Fruit fly (Drosophila melanogaster) whole organism, prepupa: ENCODE results near the gene Dci.

Source experiments
- Blimp-1 ChIP-seq: fragments of 200-800 bp; sonication (Bioruptor generic); optimal IDR thresholded peaks from 3 replicates; lab custom pipeline; 2017; ENCODE audit warnings: missing biosample characterization, missing genetic modification characterization, mild to moderate bottlenecking, moderate library complexity, missing genetic modification reagents
- CG10631 ChIP-seq: fragments of 200-800 bp; sonication (Bioruptor generic); optimal IDR thresholded peaks from 2 replicates; lab custom pipeline; 2016; ENCODE audit warnings: missing biosample characterization, missing genetic modification characterization
- CG10669 ChIP-seq: fragments of 200-800 bp; sonication (Bioruptor generic); optimal IDR thresholded peaks from 3 replicates; lab custom pipeline; 2018; ENCODE audit warnings: missing biosample characterization, mild to moderate bottlenecking, missing genetic modification characterization, moderate library complexity
- CG11294 ChIP-seq: fragments of 200-800 bp; sonication (Bioruptor generic); IDR thresholded peaks from 2 replicates; pipeline ENCODE4 v1.3.6; 2022; ENCODE audit warnings: missing biosample characterization, missing genetic modification characterization
- CG11762 ChIP-seq: fragments of 200-800 bp; sonication (Bioruptor generic); optimal IDR thresholded peaks from 3 replicates; lab custom pipeline; 2016; ENCODE audit warnings: missing biosample characterization, missing genetic modification characterization; ENCODE audit not compliant: insufficient read depth
- CG11902 ChIP-seq: fragments of 200-800 bp; sonication (Bioruptor generic); optimal IDR thresholded peaks from 3 replicates; lab custom pipeline; 2016; ENCODE audit warnings: missing biosample characterization, missing genetic modification characterization
- CG15336 ChIP-seq: fragments of 200-800 bp; sonication (Bioruptor generic); IDR thresholded peaks from 2 replicates; pipeline ENCODE4 v1.3.6; 2022; ENCODE audit warnings: missing biosample characterization, missing genetic modification characterization
- CG1621 ChIP-seq: fragments of 200-800 bp; sonication (Bioruptor generic); optimal IDR thresholded peaks from 3 replicates; lab custom pipeline; 2018; ENCODE audit warnings: missing biosample characterization, mild to moderate bottlenecking, missing genetic modification characterization
- CG16779 ChIP-seq: fragments of 200-800 bp; sonication (Bioruptor generic); optimal IDR thresholded peaks from 3 replicates; lab custom pipeline; 2017; ENCODE audit warnings: missing biosample characterization, mild to moderate bottlenecking, missing genetic modification characterization
- CG31627 ChIP-seq: fragments of 200-800 bp; sonication (Bioruptor generic); optimal IDR thresholded peaks from 3 replicates; lab custom pipeline; 2016; ENCODE audit warnings: missing biosample characterization, missing genetic modification characterization
- CG32006 ChIP-seq: fragments of 200-800 bp; sonication (Bioruptor generic); optimal IDR thresholded peaks from 3 replicates; lab custom pipeline; 2017; ENCODE audit warnings: missing biosample characterization, mild to moderate bottlenecking, missing genetic modification characterization
- CG34406 ChIP-seq: fragments of 200-800 bp; sonication (Bioruptor generic); optimal IDR thresholded peaks from 3 replicates; lab custom pipeline; 2016; ENCODE audit warnings: missing biosample characterization, missing genetic modification characterization
- CG4318 ChIP-seq: fragments of 200-800 bp; sonication (Bioruptor generic); optimal IDR thresholded peaks from 3 replicates; lab custom pipeline; 2017; ENCODE audit warnings: missing biosample characterization, mild to moderate bottlenecking, missing genetic modification characterization
- CG6276 ChIP-seq: fragments of 200-800 bp; sonication (Bioruptor generic); optimal IDR thresholded peaks from 2 replicates; lab custom pipeline; 2017; ENCODE audit warnings: missing biosample characterization, mild to moderate bottlenecking, missing genetic modification characterization
- CG6792 ChIP-seq: fragments of 200-800 bp; sonication (Bioruptor generic); optimal IDR thresholded peaks from 3 replicates; lab custom pipeline; 2016; ENCODE audit warnings: missing biosample characterization, missing genetic modification characterization
- CG6854 ChIP-seq: fragments of 200-800 bp; sonication (Bioruptor generic); optimal IDR thresholded peaks from 2 replicates; lab custom pipeline; 2017; ENCODE audit warnings: missing biosample characterization, mild to moderate bottlenecking, missing genetic modification characterization
- CG7368 ChIP-seq: fragments of 200-800 bp; sonication (Bioruptor generic); optimal IDR thresholded peaks from 3 replicates; lab custom pipeline; 2016; ENCODE audit warnings: missing biosample characterization, missing genetic modification characterization
- CG8119 ChIP-seq: fragments of 200-800 bp; sonication (Bioruptor generic); IDR thresholded peaks from 3 replicates; pipeline ENCODE4 v1.3.6; 2022; ENCODE audit warnings: missing biosample characterization, missing genetic modification characterization
- CG8319 ChIP-seq: fragments of 200-800 bp; sonication (Bioruptor generic); optimal IDR thresholded peaks from 3 replicates; lab custom pipeline; 2016; ENCODE audit warnings: missing biosample characterization, missing genetic modification characterization
- CG9139 ChIP-seq: fragments of 200-800 bp; sonication (Bioruptor generic); optimal IDR thresholded peaks from 3 replicates; lab custom pipeline; 2017; ENCODE audit warnings: missing biosample characterization, mild to moderate bottlenecking, missing genetic modification characterization
- Eip75B ChIP-seq: fragments of 200-800 bp; sonication (Bioruptor generic); optimal IDR thresholded peaks from 3 replicates; lab custom pipeline; 2016; ENCODE audit warnings: missing biosample characterization, missing genetic modification characterization
- Eip78C ChIP-seq: fragments of 200-800 bp; sonication (Bioruptor generic); peaks from one replicate; lab custom pipeline; 2016; ENCODE audit warnings: missing biosample characterization, missing genetic modification characterization
- Eip93F ChIP-seq: fragments of 200-800 bp; sonication (Bioruptor generic); optimal IDR thresholded peaks from 2 replicates; lab custom pipeline; 2016; ENCODE audit warnings: missing biosample characterization, mild to moderate bottlenecking, missing genetic modification characterization
- Ets21C ChIP-seq: fragments of 200-800 bp; sonication (Bioruptor generic); optimal IDR thresholded peaks from 3 replicates; lab custom pipeline; 2016; ENCODE audit warnings: missing biosample characterization, missing genetic modification characterization
- Gug ChIP-seq: fragments of 200-800 bp; sonication (Bioruptor generic); IDR thresholded peaks from 2 replicates; pipeline ENCODE4 v1.3.6; 2022; ENCODE audit warnings: missing biosample characterization, missing genetic modification characterization
- Hr39 ChIP-seq: fragments of 200-800 bp; sonication (Bioruptor generic); optimal IDR thresholded peaks from 2 replicates; lab custom pipeline; 2016; ENCODE audit warnings: missing biosample characterization, missing genetic modification characterization
- Lpt ChIP-seq: fragments of 200-800 bp; sonication (Bioruptor generic); optimal IDR thresholded peaks from 3 replicates; lab custom pipeline; 2016; ENCODE audit warnings: missing biosample characterization, missing genetic modification characterization
- Met ChIP-seq: fragments of 200-800 bp; sonication (Bioruptor generic); optimal IDR thresholded peaks from 3 replicates; lab custom pipeline; 2016; ENCODE audit warnings: missing biosample characterization, missing genetic modification characterization
- Smox ChIP-seq: fragments of 200-800 bp; sonication (Bioruptor generic); optimal IDR thresholded peaks from 3 replicates; lab custom pipeline; 2016; ENCODE audit warnings: missing biosample characterization, missing genetic modification characterization
- Sox102F ChIP-seq: fragments of 200-800 bp; sonication (Bioruptor generic); optimal IDR thresholded peaks from 2 replicates; lab custom pipeline; 2016; ENCODE audit warnings: missing biosample characterization, mild to moderate bottlenecking, missing genetic modification characterization
- Sox14 ChIP-seq: fragments of 200-800 bp; sonication (Bioruptor generic); optimal IDR thresholded peaks from 3 replicates; lab custom pipeline; 2016; ENCODE audit warnings: missing biosample characterization, missing genetic modification characterization
- Sox15 ChIP-seq: fragments of 200-800 bp; sonication (Bioruptor generic); optimal IDR thresholded peaks from 3 replicates; lab custom pipeline; 2016; ENCODE audit warnings: missing biosample characterization, missing genetic modification characterization
- achi ChIP-seq: fragments of 200-800 bp; sonication (Bioruptor generic); optimal IDR thresholded peaks from 3 replicates; lab custom pipeline; 2016; ENCODE audit warnings: missing biosample characterization, missing genetic modification characterization
- acj6 ChIP-seq: fragments of 200-800 bp; sonication (Bioruptor generic); optimal IDR thresholded peaks from 3 replicates; lab custom pipeline; 2016; ENCODE audit warnings: missing biosample characterization, missing genetic modification characterization
- cyc ChIP-seq: fragments of 200-800 bp; sonication (Bioruptor generic); optimal IDR thresholded peaks from 3 replicates; lab custom pipeline; 2016; ENCODE audit warnings: missing biosample characterization, missing genetic modification characterization
- dac ChIP-seq: fragments of 200-800 bp; sonication (Bioruptor generic); optimal IDR thresholded peaks from 2 replicates; lab custom pipeline; 2017; ENCODE audit warnings: missing biosample characterization, mild to moderate bottlenecking, missing genetic modification characterization
- dsx ChIP-seq: fragments of 200-800 bp; optimal IDR thresholded peaks from 3 replicates; lab custom pipeline; 2019; ENCODE audit warnings: missing biosample characterization, mild to moderate bottlenecking, missing genetic modification characterization, moderate library complexity; ENCODE audit not compliant: poor library complexity, severe bottlenecking
- eg ChIP-seq: fragments of 200-800 bp; sonication (Bioruptor generic); IDR thresholded peaks from 3 replicates; pipeline ENCODE4 v1.3.6; 2022; ENCODE audit warnings: missing biosample characterization, missing genetic modification characterization
- fd59A ChIP-seq: fragments of 200-800 bp; sonication (Bioruptor generic); optimal IDR thresholded peaks from 2 replicates; lab custom pipeline; 2017; ENCODE audit warnings: missing biosample characterization, mild to moderate bottlenecking, missing genetic modification characterization, missing genetic modification reagents
- fkh ChIP-seq: fragments of 200-800 bp; sonication (Bioruptor generic); optimal IDR thresholded peaks from 3 replicates; lab custom pipeline; 2017; ENCODE audit warnings: missing biosample characterization, mild to moderate bottlenecking, missing genetic modification characterization, moderate library complexity
- lz ChIP-seq: fragments of 200-800 bp; sonication (Bioruptor generic); optimal IDR thresholded peaks from 3 replicates; lab custom pipeline; 2016; ENCODE audit warnings: missing biosample characterization, missing genetic modification characterization
- pdm3 ChIP-seq: fragments of 200-800 bp; sonication (Bioruptor generic); optimal IDR thresholded peaks from 3 replicates; lab custom pipeline; 2016; ENCODE audit warnings: missing biosample characterization, missing genetic modification characterization
- spab ChIP-seq: fragments of 200-800 bp; sonication (Bioruptor generic); optimal IDR thresholded peaks from 2 replicates; lab custom pipeline; 2017; ENCODE audit warnings: missing biosample characterization, mild to moderate bottlenecking, missing genetic modification characterization, missing genetic modification reagents
- topi ChIP-seq: fragments of 200-800 bp; sonication (Bioruptor generic); optimal IDR thresholded peaks from 3 replicates; lab custom pipeline; 2016; ENCODE audit warnings: missing biosample characterization, missing genetic modification characterization
- vri ChIP-seq: fragments of 200-800 bp; sonication (Bioruptor generic); optimal IDR thresholded peaks from 3 replicates; lab custom pipeline; 2016; ENCODE audit warnings: missing biosample characterization, mild to moderate bottlenecking, missing genetic modification characterization

The Dci gene

DNA sequence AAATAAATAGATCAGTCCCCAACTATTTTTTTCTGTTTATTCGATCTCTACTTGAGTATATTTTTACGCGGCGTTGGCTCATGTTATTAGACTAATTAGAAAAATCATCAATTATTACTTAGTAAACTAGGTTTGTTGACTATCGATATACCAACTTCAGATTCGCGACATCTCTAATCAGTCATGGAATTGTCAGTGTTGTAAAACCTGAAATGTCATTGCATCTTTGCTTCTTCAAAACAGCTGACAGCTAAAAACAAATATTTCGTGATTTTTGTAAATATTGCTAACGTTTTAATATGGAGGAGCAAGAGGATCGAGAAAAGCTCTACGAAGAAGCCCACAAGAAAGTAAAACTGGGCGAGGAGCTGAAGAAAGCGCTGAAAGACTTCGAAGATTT, 17.3 kb upstream of the Dci start, which contains the start of gene CG42553:
CG42553 (plus strand) TSS at position 216 of the 400 bp plus-strand sequence.
- no peak for TF ChIP-seq CG32006 (GFP tag; lab: Kevin White, UChicago)
- TF ChIP-seq dac, result no peak
- TF ChIP-seq CG10631 (GFP tag; lab: Kevin White, UChicago), result no peak
- no peak for TF ChIP-seq Ets21C (GFP tag; lab: Kevin White, UChicago)
- TF ChIP-seq Blimp-1 (GFP tag; lab: Kevin White, UChicago), result no peak
- peak; percentile 66 for TF ChIP-seq fkh
- no peak for TF ChIP-seq Sox102F
- no peak for TF ChIP-seq eg (GFP tag; lab: Robert Waterston, UW)

DNA sequence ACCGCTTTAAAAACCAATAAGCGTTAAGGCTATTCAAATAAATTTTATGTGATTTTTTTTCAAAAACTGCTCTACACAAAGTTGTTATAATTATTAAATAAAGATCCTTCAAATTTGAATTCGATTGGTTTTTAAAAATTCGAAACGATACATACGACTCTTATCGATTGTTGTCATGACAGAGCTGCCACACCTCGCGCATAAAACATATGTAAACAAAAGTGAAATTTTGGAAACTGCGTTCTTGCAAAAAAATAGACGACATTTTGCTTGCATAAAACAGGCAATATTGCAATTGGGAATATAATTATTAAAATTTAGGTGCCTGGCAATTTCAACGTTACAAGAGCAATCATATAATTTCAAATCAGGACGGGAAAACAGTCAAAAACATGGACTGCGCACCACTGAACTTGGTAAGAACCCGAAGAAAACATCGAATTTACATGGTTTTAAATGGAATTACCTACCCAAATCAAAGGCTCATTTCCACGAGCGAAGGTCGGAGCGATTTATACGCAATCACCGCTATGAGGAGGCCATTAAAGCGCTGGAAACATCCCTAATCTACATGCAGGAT, 15.6 kb upstream of the Dci start, which contains the start of gene CG42554:
CG42554 (plus strand) TSS at position 229 of the 580 bp plus-strand sequence.
- peak; percentile 11 for TF ChIP-seq Eip78C (GFP tag; lab: Kevin White, UChicago)
- TF ChIP-seq Blimp-1 (GFP tag; lab: Kevin White, UChicago), result peak; percentile 79
- TF ChIP-seq CG8119 (GFP tag; lab: Robert Waterston, UW), result no peak
- peak; percentile 94 for TF ChIP-seq fkh

DNA sequence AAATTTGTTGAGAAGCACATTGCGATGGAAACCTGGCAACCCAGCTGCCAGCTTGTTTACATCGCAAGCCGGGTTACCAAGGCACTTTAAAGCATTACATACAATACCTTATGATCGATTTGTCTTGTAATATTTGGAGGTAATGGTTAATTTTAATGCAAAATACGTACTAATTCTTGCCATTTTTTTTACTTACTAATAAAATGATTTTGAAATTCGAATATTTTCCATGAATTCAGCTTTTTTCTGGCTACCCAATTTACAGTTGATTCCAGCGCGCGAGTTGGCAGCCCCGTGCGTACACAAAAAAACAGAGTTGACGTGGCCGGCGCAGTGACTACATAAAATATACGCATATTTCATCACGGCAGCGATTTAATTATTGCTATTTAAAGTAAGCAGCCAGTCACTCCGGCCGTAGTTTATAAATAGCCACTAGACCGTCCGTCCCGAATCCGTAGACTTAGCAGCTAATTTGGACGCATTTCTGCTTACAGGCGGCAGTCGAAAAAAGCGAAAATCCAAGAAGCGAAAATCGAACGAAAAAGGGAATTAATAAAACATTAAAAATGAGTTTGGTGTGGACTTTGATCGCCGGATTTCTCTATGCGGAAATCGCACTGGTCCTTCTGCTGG, 13.5 kb upstream of the Dci start, which contains the start of the genes CG13901 and CG13887:
CG13901 (minus strand) TSS at position 270 of the 636 bp plus-strand sequence.
CG13887 (plus strand) TSS at position 310 of the 636 bp plus-strand sequence.
- TF ChIP-seq pdm3 (GFP tag; lab: Kevin White, UChicago) (no peak), CG15336 (GFP tag; lab: Robert Waterston, UW) (peak; percentile 72), Eip75B (peak; percentile 90), achi (GFP tag; lab: Kevin White, UChicago) (peak; percentile 93), Blimp-1 (GFP tag; lab: Kevin White, UChicago) (peak; percentile 44), CG11902 (peak; percentile 84), CG11762 (GFP tag; lab: Kevin White, UChicago) (peak; percentile 81), CG16779 (tag; lab: Kevin White, UChicago) (no peak), CG6276 (GFP tag; lab: Kevin White, UChicago) (peak; percentile 33), CG8319 (GFP tag; lab: Kevin White, UChicago) (peak; percentile 74), CG6854 (GFP tag; lab: Kevin White, UChicago) (peak; percentile 83), acj6 (GFP tag; lab: Kevin White, UChicago) (peak; percentile 92), Ets21C (GFP tag; lab: Kevin White, UChicago) (peak; percentile 91), Sox102F (no peak), topi (GFP tag; lab: Kevin White, UChicago) (peak; percentile 89), vri (GFP tag; lab: Kevin White, UChicago) (peak; percentile 90), lz (GFP tag; lab: Kevin White, UChicago) (peak; percentile 92), fkh (peak; percentile 99), CG4318 (GFP tag; lab: Kevin White, UChicago) (no peak), CG6792 (peak; percentile 83), CG7368 (GFP tag; lab: Kevin White, UChicago) (peak; percentile 83), CG1621 (tag; lab: Kevin White, UChicago) (peak; percentile 76), dsx (GFP tag; lab: Kevin White, UChicago) (peak; percentile 70), Gug (GFP tag; lab: Robert Waterston, UW) (peak; percentile 82), Eip93F (GFP tag; lab: Kevin White, UChicago) (peak; percentile 79), Hr39 (GFP tag; lab: Kevin White, UChicago) (peak; percentile 94), Met (peak; percentile 90), CG32006 (GFP tag; lab: Kevin White, UChicago) (peak; percentile 89), Sox15 (GFP tag; lab: Kevin White, UChicago) (peak; percentile 90), Lpt (GFP tag; lab: Kevin White, UChicago) (peak; percentile 86), Sox14 (GFP tag; lab: Kevin White, UChicago) (peak; percentile 94), CG31627 (GFP tag; lab: Kevin White, UChicago) (peak; percentile 95), Smox (GFP tag; lab: Kevin White, UChicago) (no peak), CG11294 (GFP tag; lab: Robert Waterston, UW) (peak; percentile 76), CG34406 (GFP tag; lab: Kevin White, UChicago) (peak; percentile 90), fd59A (GFP tag; lab: Kevin White, UChicago) (peak; percentile 67), CG9139 (GFP tag; lab: Kevin White, UChicago) (peak; percentile 35), cyc (GFP tag; lab: Kevin White, UChicago) (peak; percentile 93), spab (GFP tag; lab: Kevin White, UChicago) (no peak), CG10669 (GFP tag; lab: Kevin White, UChicago) (peak; percentile 82)
